Worm (Caenorhabditis elegans) whole organism, L1 larva: ENCODE results near the gene nsph-4.1.

ENCODE experiments used
- elt-2 ChIP-seq: sonication (generic microtip); optimal IDR thresholded peaks from 2 replicates; lab custom pipeline; 2016; ENCODE audit warnings: missing genetic modification characterization, mild to moderate bottlenecking, inconsistent platforms, missing compliant biosample characterization, missing genetic modification reagents
- fos-1 ChIP-seq: fragments of 150-350 bp; optimal IDR thresholded peaks from 2 replicates; lab custom pipeline; 2014; ENCODE audit warnings: missing biosample characterization, missing genetic modification characterization
- lin-15B ChIP-seq: fragments of 150-350 bp; sonication (generic microtip); optimal IDR thresholded peaks from 3 replicates; lab custom pipeline; 2014; ENCODE audit warnings: missing biosample characterization, missing genetic modification characterization
- lsy-2 ChIP-seq, 2 experiments: fragments of 150-350 bp; optimal IDR thresholded peaks; 2 replicates each; lab custom pipeline; 2014; ENCODE audit warnings: missing biosample characterization in 2 of 2, missing genetic modification characterization in 2 of 2
- mdl-1 ChIP-seq, 2 experiments: fragments of 150-350 bp; optimal IDR thresholded peaks; 2 replicates each; lab custom pipeline; 2014 to 2017; ENCODE audit warnings: missing biosample characterization in 2 of 2, missing genetic modification characterization in 2 of 2, inconsistent platforms in 1 of 2
- nhr-77 ChIP-seq: fragments of 150-350 bp; optimal IDR thresholded peaks from 2 replicates; lab custom pipeline; 2014; ENCODE audit warnings: missing biosample characterization, missing genetic modification characterization
- nhr-90 ChIP-seq: sonication (generic microtip); optimal IDR thresholded peaks from 2 replicates; lab custom pipeline; 2016; ENCODE audit warnings: mild to moderate bottlenecking, missing genetic modification characterization, missing compliant biosample characterization; ENCODE audit not compliant: poor library complexity
- pag-3 ChIP-seq: sonication (generic microtip); optimal IDR thresholded peaks from 2 replicates; lab custom pipeline; 2017; ENCODE audit warnings: missing genetic modification characterization, mild to moderate bottlenecking, missing compliant biosample characterization, antibody characterized with exemption, borderline replicate concordance; ENCODE audit not compliant: insufficient read depth
- sox-4 ChIP-seq: sonication (generic microtip); optimal IDR thresholded peaks from 2 replicates; lab custom pipeline; 2016; ENCODE audit warnings: missing genetic modification characterization, missing compliant biosample characterization
- tbx-2 ChIP-seq: sonication (generic microtip); optimal IDR thresholded peaks from 2 replicates; lab custom pipeline; 2016; ENCODE audit warnings: missing genetic modification characterization, missing compliant biosample characterization

- no peak for TF ChIP-seq lin-15B (tag; lab: Kevin White, UChicago)
- TF ChIP-seq fos-1 (tag; lab: Kevin White, UChicago) = no peak
- TF ChIP-seq mdl-1 (tag; optimal IDR thresholded peaks at IDR 0.05; lab: Kevin White, UChicago) = no peak
- no peak for TF ChIP-seq lsy-2 (tag; optimal IDR thresholded peaks at IDR 0.05; lab: Kevin White, UChicago)
- no peak for TF ChIP-seq sox-4 (tag; lab: Kevin White, UChicago)
- TF ChIP-seq nhr-77 (tag; lab: Kevin White, UChicago) = no peak
- TF ChIP-seq elt-2 = no peak
- no peak for TF ChIP-seq tbx-2
- TF ChIP-seq nhr-90 (tag; lab: Kevin White, UChicago) = no peak
- no peak for TF ChIP-seq pag-3 (tag; lab: Kevin White, UChicago)
These were observed 51.1 kb downstream of the nsph-4.1 start, which contains the start of gene F36H12.17 for ce11 chrIV:5277752-5278151.
